Fruit fly (Drosophila melanogaster) whole organism, embryonic: ENCODE data around the gene PGAP2.

ENCODE experiments used
- Atf6 ChIP-seq: fragments of 200-800 bp; sonication (Bioruptor generic); IDR thresholded peaks from 2 replicates; pipeline ENCODE4 v1.3.6; 2022; ENCODE audit warnings: missing biosample characterization, missing genetic modification characterization
- Awh ChIP-seq: fragments of 200-800 bp; sonication (Bioruptor generic); IDR thresholded peaks from 2 replicates; pipeline ENCODE4, ENCODE4 v1.3.6; 2022; ENCODE audit warnings: missing biosample characterization, missing genetic modification characterization
- CG10267 ChIP-seq: fragments of 200-800 bp; sonication (Bioruptor generic); optimal IDR thresholded peaks from 2 replicates; lab custom pipeline; 2018; ENCODE audit warnings: missing biosample characterization, mild to moderate bottlenecking, missing genetic modification characterization, moderate library complexity
- CG10543 ChIP-seq: fragments of 200-800 bp; sonication (Bioruptor generic); optimal IDR thresholded peaks from 3 replicates; lab custom pipeline; 2017; ENCODE audit warnings: missing biosample characterization, mild to moderate bottlenecking, missing genetic modification characterization, moderate library complexity
- CG10959 ChIP-seq: fragments of 200-800 bp; sonication (Bioruptor generic); IDR thresholded peaks from 2 replicates; pipeline ENCODE4 v1.3.6; 2022; ENCODE audit warnings: missing biosample characterization, missing genetic modification characterization
- CG11560 ChIP-seq: fragments of 200-800 bp; sonication (Bioruptor generic); IDR thresholded peaks from 3 replicates; pipeline ENCODE4 v1.3.6; 2022; ENCODE audit warnings: missing biosample characterization, missing genetic modification characterization
- CG12659 ChIP-seq: fragments of 200-800 bp; sonication (Bioruptor generic); optimal IDR thresholded peaks from 3 replicates; lab custom pipeline; 2017; ENCODE audit warnings: mild to moderate bottlenecking, missing biosample characterization, missing genetic modification reagents, missing genetic modification characterization
- CG15073 ChIP-seq: fragments of 200-800 bp; sonication (Bioruptor generic); optimal IDR thresholded peaks from 2 replicates; lab custom pipeline; 2016; ENCODE audit warnings: missing biosample characterization, missing genetic modification characterization
- CG16813 ChIP-seq: fragments of 200-800 bp; sonication (Bioruptor generic); IDR thresholded peaks from 3 replicates; pipeline ENCODE4 v1.3.6; 2022; ENCODE audit warnings: missing biosample characterization, missing genetic modification characterization; ENCODE audit not compliant: partially characterized antibody
- CG17186 ChIP-seq: fragments of 200-800 bp; sonication (Bioruptor generic); optimal IDR thresholded peaks from 3 replicates; lab custom pipeline; 2017; ENCODE audit warnings: missing biosample characterization, missing genetic modification reagents, missing genetic modification characterization
- CG17612 ChIP-seq: fragments of 200-800 bp; sonication (Bioruptor generic); IDR thresholded peaks from 2 replicates; pipeline ENCODE4 v1.3.6; 2022; ENCODE audit warnings: missing biosample characterization, missing genetic modification characterization
- CG17829 ChIP-seq: fragments of 200-800 bp; optimal IDR thresholded peaks from 2 replicates; lab custom pipeline; 2019; ENCODE audit warnings: missing biosample characterization, mild to moderate bottlenecking, missing genetic modification characterization, moderate library complexity
- CG1792 ChIP-seq: fragments of 200-800 bp; sonication (Bioruptor generic); optimal IDR thresholded peaks from 2 replicates; lab custom pipeline; 2016; ENCODE audit warnings: missing biosample characterization, missing genetic modification characterization
- CG2889 ChIP-seq: fragments of 200-800 bp; sonication (Bioruptor generic); IDR thresholded peaks from 3 replicates; pipeline ENCODE4 v1.3.6; 2022; ENCODE audit warnings: missing biosample characterization, missing genetic modification characterization
- CG32772 ChIP-seq: fragments of 200-800 bp; sonication (Bioruptor generic); IDR thresholded peaks from 2 replicates; pipeline ENCODE4 v1.3.6; 2022; ENCODE audit warnings: missing biosample characterization, missing genetic modification characterization
- CG3838 ChIP-seq: fragments of 200-800 bp; sonication (Bioruptor generic); optimal IDR thresholded peaks from 3 replicates; lab custom pipeline; 2016; ENCODE audit warnings: missing biosample characterization, missing genetic modification characterization
- CG6654 ChIP-seq: fragments of 200-800 bp; sonication (Bioruptor generic); optimal IDR thresholded peaks from 2 replicates; lab custom pipeline; 2017; ENCODE audit warnings: missing biosample characterization, mild to moderate bottlenecking, missing genetic modification characterization
- CG7928 ChIP-seq: fragments of 200-800 bp; sonication (Bioruptor generic); optimal IDR thresholded peaks from 2 replicates; lab custom pipeline; 2017; ENCODE audit warnings: missing biosample characterization, mild to moderate bottlenecking, missing genetic modification characterization
- CG8290 ChIP-seq, 3 experiments: fragments of 200-800 bp; sonication (Bioruptor generic); optimal IDR thresholded peaks; 2 replicates each; lab custom pipeline; 2016 to 2019; ENCODE audit warnings: missing biosample characterization in 3 of 3, missing genetic modification characterization in 3 of 3, mild to moderate bottlenecking in 2 of 3, moderate library complexity in 1 of 3
- CG8765 ChIP-seq: fragments of 200-800 bp; sonication (Bioruptor generic); IDR thresholded peaks from 2 replicates; pipeline ENCODE4 v1.3.6; 2022; ENCODE audit warnings: missing biosample characterization, missing genetic modification characterization
- CG8924 ChIP-seq: fragments of 200-800 bp; optimal IDR thresholded peaks from 3 replicates; lab custom pipeline; 2019; ENCODE audit warnings: missing biosample characterization, mild to moderate bottlenecking, missing genetic modification characterization, moderate library complexity
- CG8944 ChIP-seq: fragments of 200-800 bp; sonication (Bioruptor generic); optimal IDR thresholded peaks from 3 replicates; lab custom pipeline; 2016; ENCODE audit warnings: missing biosample characterization, missing genetic modification characterization
- CG9727 ChIP-seq: fragments of 200-800 bp; sonication (Bioruptor generic); optimal IDR thresholded peaks from 3 replicates; lab custom pipeline; 2017; ENCODE audit warnings: missing biosample characterization, mild to moderate bottlenecking, missing genetic modification characterization
- Camta ChIP-seq: fragments of 200-800 bp; sonication (Bioruptor generic); optimal IDR thresholded peaks from 2 replicates; lab custom pipeline; 2016; ENCODE audit warnings: missing biosample characterization, missing genetic modification characterization
- Dp ChIP-seq: fragments of 200-800 bp; sonication (Bioruptor generic); optimal IDR thresholded peaks from 2 replicates; lab custom pipeline; 2018; ENCODE audit warnings: missing biosample characterization, mild to moderate bottlenecking, missing genetic modification characterization, moderate library complexity
- Drgx ChIP-seq: fragments of 200-800 bp; sonication (Bioruptor generic); IDR thresholded peaks from 2 replicates; pipeline ENCODE4 v1.3.6; 2022; ENCODE audit warnings: missing biosample characterization, missing genetic modification characterization
- Hmx ChIP-seq: fragments of 200-800 bp; sonication (Bioruptor generic); optimal IDR thresholded peaks from 2 replicates; lab custom pipeline; 2016; ENCODE audit warnings: missing biosample characterization, missing genetic modification characterization
- MESR4 ChIP-seq: fragments of 200-800 bp; sonication (Bioruptor generic); optimal IDR thresholded peaks from 2 replicates; lab custom pipeline; 2018; ENCODE audit warnings: missing biosample characterization, mild to moderate bottlenecking, missing genetic modification characterization, moderate library complexity
- NFAT ChIP-seq: fragments of 200-800 bp; sonication (Bioruptor generic); IDR thresholded peaks from 2 replicates; pipeline ENCODE4 v1.3.6; 2022; ENCODE audit warnings: missing biosample characterization, missing genetic modification characterization
- Ptx1 ChIP-seq: fragments of 200-800 bp; sonication (Bioruptor generic); IDR thresholded peaks from 2 replicates; pipeline ENCODE4 v1.3.6; 2022; ENCODE audit warnings: missing biosample characterization, missing genetic modification characterization
- Six4 ChIP-seq: fragments of 200-800 bp; sonication (Bioruptor generic); optimal IDR thresholded peaks from 2 replicates; lab custom pipeline; 2016; ENCODE audit warnings: missing biosample characterization, missing genetic modification characterization
- abd-A ChIP-seq: fragments of 200-800 bp; sonication (Bioruptor generic); optimal IDR thresholded peaks from 3 replicates; lab custom pipeline; 2019; ENCODE audit warnings: missing biosample characterization, mild to moderate bottlenecking, missing genetic modification characterization, moderate library complexity
- aop ChIP-seq: fragments of 200-800 bp; sonication (Bioruptor generic); IDR thresholded peaks from 2 replicates; pipeline ENCODE4 v1.3.6; 2022; ENCODE audit warnings: missing biosample characterization, missing genetic modification characterization
- bbx ChIP-seq: fragments of 200-800 bp; sonication (Bioruptor generic); IDR thresholded peaks from 2 replicates; pipeline ENCODE4 v1.3.6; 2022; ENCODE audit warnings: missing biosample characterization, missing genetic modification characterization; ENCODE audit not compliant: partially characterized antibody
- cg ChIP-seq: fragments of 200-800 bp; sonication (Bioruptor generic); optimal IDR thresholded peaks from 3 replicates; lab custom pipeline; 2019; ENCODE audit warnings: missing biosample characterization, mild to moderate bottlenecking, missing genetic modification characterization, moderate library complexity
- crol ChIP-seq: fragments of 200-800 bp; sonication (Bioruptor generic); IDR thresholded peaks from 2 replicates; pipeline ENCODE4 v1.3.6; 2022; ENCODE audit warnings: missing biosample characterization, missing genetic modification characterization
- hb ChIP-seq: fragments of 200-800 bp; sonication (Bioruptor generic); IDR thresholded peaks from 3 replicates; pipeline ENCODE4 v1.3.6; 2022; ENCODE audit warnings: missing biosample characterization, missing genetic modification characterization; ENCODE audit not compliant: partially characterized antibody
- ind ChIP-seq: fragments of 200-800 bp; sonication (Bioruptor generic); optimal IDR thresholded peaks from 3 replicates; lab custom pipeline; 2016; ENCODE audit warnings: missing biosample characterization, missing genetic modification characterization
- jumu ChIP-seq: fragments of 200-800 bp; sonication (Bioruptor generic); optimal IDR thresholded peaks from 3 replicates; lab custom pipeline; 2016; ENCODE audit warnings: missing biosample characterization, missing genetic modification characterization
- klu ChIP-seq: fragments of 200-800 bp; sonication (Bioruptor generic); IDR thresholded peaks from 2 replicates; pipeline ENCODE4 v1.3.6; 2022; ENCODE audit warnings: missing biosample characterization, missing genetic modification characterization
- kni ChIP-seq: fragments of 200-800 bp; sonication (Bioruptor generic); optimal IDR thresholded peaks from 3 replicates; lab custom pipeline; 2017; ENCODE audit warnings: mild to moderate bottlenecking, missing biosample characterization, missing genetic modification reagents, missing genetic modification characterization
- lilli ChIP-seq: fragments of 200-800 bp; sonication (Bioruptor generic); optimal IDR thresholded peaks from 3 replicates; lab custom pipeline; 2016; ENCODE audit warnings: missing biosample characterization, missing genetic modification characterization
- mld ChIP-seq: fragments of 200-800 bp; sonication (Bioruptor generic); IDR thresholded peaks from 3 replicates; pipeline ENCODE4 v1.3.6; 2022; ENCODE audit warnings: missing biosample characterization, missing genetic modification characterization; ENCODE audit not compliant: partially characterized antibody
- nom ChIP-seq: fragments of 200-800 bp; sonication (Bioruptor generic); optimal IDR thresholded peaks from 2 replicates; lab custom pipeline; 2017; ENCODE audit warnings: missing biosample characterization, missing genetic modification characterization, mild to moderate bottlenecking, moderate library complexity, missing genetic modification reagents
- tap ChIP-seq: fragments of 200-800 bp; optimal IDR thresholded peaks from 3 replicates; lab custom pipeline; 2019; ENCODE audit warnings: missing biosample characterization, mild to moderate bottlenecking, missing genetic modification characterization, moderate library complexity
- vvl ChIP-seq: fragments of 200-800 bp; sonication (Bioruptor generic); IDR thresholded peaks from 2 replicates; pipeline ENCODE4 v1.3.6; 2022; ENCODE audit warnings: missing biosample characterization, missing genetic modification characterization
- wdn ChIP-seq: fragments of 200-800 bp; sonication (Bioruptor generic); IDR thresholded peaks from 2 replicates; pipeline ENCODE4 v1.3.6; 2022; ENCODE audit warnings: missing biosample characterization, missing genetic modification characterization
- zen ChIP-seq: fragments of 200-800 bp; sonication (Bioruptor generic); optimal IDR thresholded peaks from 3 replicates; lab custom pipeline; 2018; ENCODE audit warnings: missing biosample characterization, mild to moderate bottlenecking, missing genetic modification characterization, moderate library complexity

PGAP2 gene

DNA sequence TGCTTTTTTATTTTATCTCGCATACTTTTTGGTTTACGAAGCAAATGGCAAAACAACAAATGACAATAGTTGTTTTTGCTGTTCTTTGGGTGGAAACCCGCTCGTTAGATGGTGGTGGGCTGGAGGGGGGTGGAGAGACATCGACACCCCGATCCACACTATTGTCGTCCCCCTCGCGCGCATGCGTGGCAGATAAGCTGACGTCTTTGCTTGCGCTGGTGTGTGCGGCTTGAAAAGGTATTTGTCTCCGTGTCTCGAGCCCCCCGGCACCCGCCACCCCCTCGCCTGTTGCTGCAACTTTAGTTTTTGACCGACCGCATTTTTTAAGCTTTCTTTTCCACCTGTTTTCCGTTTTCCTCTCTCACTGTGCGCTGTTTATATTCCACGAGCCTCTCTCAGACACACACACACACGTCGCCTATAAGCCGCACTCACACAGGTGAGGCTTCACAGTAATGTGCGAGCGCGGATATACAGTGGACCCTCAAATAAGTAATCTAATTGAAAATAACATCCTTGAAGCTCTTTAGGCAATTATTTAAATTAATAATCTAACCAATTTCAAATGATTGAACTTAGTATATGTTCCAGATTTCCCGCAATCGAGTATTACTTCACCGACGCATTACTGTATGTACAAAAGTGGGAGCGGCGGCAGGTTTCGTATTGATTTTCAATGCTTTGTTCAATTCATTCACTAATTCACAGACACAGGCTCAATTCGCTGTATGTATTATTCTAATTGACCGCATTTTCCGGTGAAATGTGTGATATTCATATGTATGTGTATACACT lies 47.8 kb upstream of the PGAP2 start (continued):
- TF ChIP-seq CG17829 (tag; lab: Kevin White, UChicago) (peak; percentile 90), CG1792 (GFP tag; lab: Kevin White, UChicago) (peak; percentile 86), CG2889 (peak; percentile 91), klu (GFP tag; lab: Robert Waterston, UW) (peak; percentile 88), CG6654 (GFP tag; lab: Kevin White, UChicago) (peak; percentile 66), NFAT (GFP tag; lab: Robert Waterston, UW) (peak; percentile 97), jumu (peak; percentile 90), CG9727 (GFP tag; lab: Kevin White, UChicago) (peak; percentile 91), tap (tag; lab: Kevin White, UChicago) (peak; percentile 92), vvl (peak; percentile 98), CG7928 (GFP tag; lab: Kevin White, UChicago) (peak; percentile 65), mld (GFP tag; lab: Robert Waterston, UW) (0 out of 3 replicates have a peak, but pooled peaks have one; percentile 43), CG10543 (GFP tag; lab: Kevin White, UChicago) (peak; percentile 85), MESR4 (GFP tag; lab: Kevin White, UChicago) (peak; percentile 24), CG16813 (no peak), nom (GFP tag; lab: Kevin White, UChicago) (peak; percentile 62), CG3838 (GFP tag; lab: Kevin White, UChicago) (peak; percentile 62), CG10959 (GFP tag; lab: Robert Waterston, UW) (peak; percentile 91), Ptx1 (peak; percentile 96), Camta (peak; percentile 90), CG12659 (GFP tag; lab: Kevin White, UChicago) (peak; percentile 94), Dp (GFP tag; lab: Kevin White, UChicago) (no peak), lilli (peak; percentile 96), CG10267 (peak; percentile 82), CG17612 (GFP tag; lab: Robert Waterston, UW) (peak; percentile 88), CG8290 (GFP tag; optimal IDR thresholded peaks at IDR 0.05; lab: Kevin White, UChicago) (peak; percentile 88), CG8290 (tag; optimal IDR thresholded peaks at IDR 0.05; lab: Kevin White, UChicago) (peak; percentile 26 to 98), Atf6 (GFP tag; lab: Robert Waterston, UW) (peak; percentile 92), CG8765 (peak; percentile 91), CG8944 (GFP tag; lab: Kevin White, UChicago) (peak; percentile 83), hb (GFP tag; lab: Robert Waterston, UW) (no peak), Drgx (peak; percentile 97), CG15073 (GFP tag; lab: Kevin White, UChicago) (peak; percentile 59), bbx (GFP tag; lab: Robert Waterston, UW) (no peak; the same call in 1 of the 2 replicates), abd-A (tag; lab: Kevin White, UChicago) (peak; percentile 57), CG17186 (GFP tag; lab: Kevin White, UChicago) (peak; percentile 2), Awh (GFP tag; lab: Robert Waterston, UW) (peak; percentile 95), wdn (GFP tag; lab: Robert Waterston, UW) (peak; percentile 91), aop (peak; percentile 63; the same call in 1 of the 2 replicates), Six4 (GFP tag; lab: Kevin White, UChicago) (peak; percentile 81), CG8924 (tag; lab: Kevin White, UChicago) (peak; percentile 93), cg (peak; percentile 90), crol (GFP tag; lab: Robert Waterston, UW) (peak; percentile 100), Hmx (GFP tag; lab: Kevin White, UChicago) (peak; percentile 87), CG11560 (peak; percentile 82), ind (peak; percentile 93), CG32772 (GFP tag; lab: Robert Waterston, UW) (peak; percentile 92), zen (tag; lab: Kevin White, UChicago) (peak; percentile 89), kni (peak; percentile 88)
